Worm (Caenorhabditis elegans): ENCODE measurements around the gene lst-5.

- no peak for TF ChIP-seq snpc-4 (tag; optimal IDR thresholded peaks at IDR 0.05)
- TF ChIP-seq elt-3 (tag; optimal IDR thresholded peaks at IDR 0.05), result no peak
- TF ChIP-seq ces-1 (GFP tag; optimal IDR thresholded peaks at IDR 0.05), result no peak
Measured at ce11 chrII:7070434-7070833, 47.7 kb downstream of the lst-5 start.

Measured in whole organism, mixed stage, embryonic.